Worm (Caenorhabditis elegans) whole organism, L4 larva: ENCODE data around the gene ZC412.5.

Source experiments
- F37D6.2 ChIP-seq: sonication (generic microtip); optimal IDR thresholded peaks from 2 replicates; lab custom pipeline; 2016; ENCODE audit warnings: mild to moderate bottlenecking, missing genetic modification characterization, missing compliant biosample characterization
- T20F7.1 ChIP-seq: fragments of 200-800 bp; sonication (Bioruptor generic); optimal IDR thresholded peaks from 2 replicates; lab custom pipeline; 2018; ENCODE audit warnings: mild to moderate bottlenecking, missing genetic modification characterization, missing compliant biosample characterization
- T26A8.4 ChIP-seq: fragments of 200-800 bp; sonication (Bioruptor generic); IDR thresholded peaks from 2 replicates; pipeline ENCODE4 v1.3.6; 2022; ENCODE audit warnings: missing genetic modification characterization, missing compliant biosample characterization
- Y75B8A.6 ChIP-seq: fragments of 200-800 bp; sonication (Bioruptor generic); IDR thresholded peaks from 2 replicates; pipeline ENCODE4 v1.3.6; 2022; ENCODE audit warnings: missing genetic modification reagents, missing genetic modification characterization, missing compliant biosample characterization
- ZK546.5 ChIP-seq, 2 experiments: sonication (generic microtip); optimal IDR thresholded peaks; 2 replicates each; lab custom pipeline; 2017; ENCODE audit warnings: missing biosample characterization in 2 of 2, missing genetic modification characterization in 2 of 2
- aly-2 ChIP-seq: sonication (generic microtip); optimal IDR thresholded peaks from 2 replicates; lab custom pipeline; 2018; ENCODE audit warnings: missing biosample characterization, missing genetic modification characterization
- ceh-32 ChIP-seq: sonication (generic microtip); optimal IDR thresholded peaks from 2 replicates; lab custom pipeline; 2016; ENCODE audit warnings: mild to moderate bottlenecking, missing genetic modification characterization, missing compliant biosample characterization; ENCODE audit not compliant: poor library complexity
- ceh-82 ChIP-seq: sonication (generic microtip); optimal IDR thresholded peaks from 2 replicates; lab custom pipeline; 2017; ENCODE audit warnings: missing biosample characterization, missing genetic modification characterization
- cey-2 ChIP-seq: sonication (generic microtip); optimal IDR thresholded peaks from 3 replicates; lab custom pipeline; 2017; ENCODE audit warnings: missing genetic modification characterization, mild to moderate bottlenecking, missing compliant biosample characterization, antibody characterized with exemption, borderline replicate concordance; ENCODE audit not compliant: insufficient read depth
- ctbp-1 ChIP-seq: fragments of 200-800 bp; sonication (Bioruptor generic); IDR thresholded peaks from 2 replicates; pipeline ENCODE4 v1.3.6; 2022; ENCODE audit warnings: missing genetic modification reagents, missing genetic modification characterization, missing compliant biosample characterization
- daf-12 ChIP-seq: fragments of 150-350 bp; optimal IDR thresholded peaks from 2 replicates; lab custom pipeline; 2014; ENCODE audit warnings: missing biosample characterization, missing genetic modification reagents, missing genetic modification characterization
- daf-16 ChIP-seq, 3 experiments: sonication (generic microtip); optimal IDR thresholded peaks; 2 replicates each; lab custom pipeline; 2016 to 2017; ENCODE audit warnings: missing genetic modification characterization in 3 of 3, missing genetic modification reagents in 3 of 3, mild to moderate bottlenecking in 2 of 3, missing compliant biosample characterization in 2 of 3, missing biosample characterization in 1 of 3, moderate library complexity in 1 of 3
- fos-1 ChIP-seq: fragments of 150-350 bp; optimal IDR thresholded peaks from 2 replicates; lab custom pipeline; 2014; ENCODE audit warnings: missing biosample characterization, missing genetic modification characterization
- gei-8 ChIP-seq: fragments of 200-800 bp; sonication (Bioruptor generic); optimal IDR thresholded peaks from 2 replicates; lab custom pipeline; 2018; ENCODE audit warnings: mild to moderate bottlenecking, missing genetic modification characterization, missing compliant biosample characterization
- hlh-11 ChIP-seq: fragments of 200-800 bp; sonication (Bioruptor generic); optimal IDR thresholded peaks from 2 replicates; lab custom pipeline; 2018; ENCODE audit warnings: mild to moderate bottlenecking, missing genetic modification characterization, missing compliant biosample characterization
- lin-1 ChIP-seq: fragments of 200-800 bp; sonication (Bioruptor generic); IDR thresholded peaks from 2 replicates; pipeline ENCODE4 v1.3.6; 2022; ENCODE audit warnings: missing genetic modification reagents, missing genetic modification characterization, missing compliant biosample characterization
- lin-15B ChIP-seq: fragments of 150-350 bp; sonication (generic microtip); optimal IDR thresholded peaks from 3 replicates; lab custom pipeline; 2014; ENCODE audit warnings: missing biosample characterization, missing genetic modification characterization
- lin-39 ChIP-seq: fragments of 150-350 bp; optimal IDR thresholded peaks from 2 replicates; lab custom pipeline; 2014; ENCODE audit warnings: missing biosample characterization, missing genetic modification reagents, missing genetic modification characterization
- mdl-1 ChIP-seq, 2 experiments: fragments of 150-350 bp in 1 of 2; sonication (generic microtip) in 1 of 2; optimal IDR thresholded peaks; 2 replicates each; lab custom pipeline; 2014 to 2017; ENCODE audit warnings: missing biosample characterization in 2 of 2, missing genetic modification characterization in 2 of 2
- mxl-2 ChIP-seq: fragments of 200-800 bp; sonication (Bioruptor generic); conservative IDR thresholded peaks from 2 replicates; pipeline ENCODE4 v1.3.6; 2022; ENCODE audit warnings: missing genetic modification reagents, missing genetic modification characterization, missing compliant biosample characterization
- nhr-10 ChIP-seq: fragments of 150-350 bp; optimal IDR thresholded peaks from 2 replicates; lab custom pipeline; 2014; ENCODE audit warnings: missing biosample characterization, missing genetic modification characterization
- nhr-237 ChIP-seq: sonication (generic microtip); optimal IDR thresholded peaks from 2 replicates; lab custom pipeline; 2017; ENCODE audit warnings: missing biosample characterization, missing genetic modification characterization
- nhr-25 ChIP-seq: sonication (generic microtip); optimal IDR thresholded peaks from 2 replicates; lab custom pipeline; 2017; ENCODE audit warnings: missing genetic modification characterization, mild to moderate bottlenecking, missing compliant biosample characterization, antibody characterized with exemption, moderate library complexity, borderline replicate concordance; ENCODE audit not compliant: insufficient read depth
- nhr-28 ChIP-seq: fragments of 150-350 bp; optimal IDR thresholded peaks from 2 replicates; lab custom pipeline; 2014; ENCODE audit warnings: missing biosample characterization, missing genetic modification characterization
- nhr-41 ChIP-seq: fragments of 200-800 bp; sonication (Bioruptor generic); IDR thresholded peaks from 2 replicates; pipeline ENCODE4 v1.3.6; 2022; ENCODE audit warnings: missing genetic modification reagents, missing genetic modification characterization, missing compliant biosample characterization
- nhr-6 ChIP-seq: fragments of 150-350 bp; optimal IDR thresholded peaks from 2 replicates; lab custom pipeline; 2014; ENCODE audit warnings: missing biosample characterization, missing genetic modification characterization
- rbr-2 ChIP-seq: sonication (generic microtip); optimal IDR thresholded peaks from 2 replicates; lab custom pipeline; 2016; ENCODE audit warnings: missing genotype, missing genetic modification characterization, missing compliant biosample characterization
- set-16 ChIP-seq: fragments of 200-800 bp; sonication (Bioruptor generic); IDR thresholded peaks from 2 replicates; pipeline ENCODE4 v1.3.6; 2022; ENCODE audit warnings: missing genetic modification reagents, missing genetic modification characterization, missing compliant biosample characterization
- snpc-1.2 ChIP-seq: fragments of 200-800 bp; sonication (Bioruptor generic); IDR thresholded peaks from 2 replicates; pipeline ENCODE4 v1.3.6; 2022; ENCODE audit warnings: missing genetic modification reagents, missing genetic modification characterization, missing compliant biosample characterization
- unc-39 ChIP-seq: sonication (generic microtip); optimal IDR thresholded peaks from 2 replicates; lab custom pipeline; 2017; ENCODE audit warnings: missing biosample characterization, missing genetic modification characterization
- unc-62 ChIP-seq, 3 experiments: fragments of 150-350 bp in 1 of 3; sonication (generic microtip); optimal IDR thresholded peaks in 2 of 3; peaks in 1 of 3; 1 replicate in 1 of 3; 2 replicates in 2 of 3; lab custom pipeline; 2014 to 2017; ENCODE audit warnings: missing biosample characterization in 3 of 3, missing genetic modification characterization in 3 of 3, missing genetic modification reagents in 3 of 3, missing genotype in 1 of 3
- zfp-2 ChIP-seq: sonication (generic microtip); optimal IDR thresholded peaks from 2 replicates; lab custom pipeline; 2016; ENCODE audit warnings: mild to moderate bottlenecking, missing genetic modification characterization, missing compliant biosample characterization
- zfp-3 ChIP-seq: fragments of 200-800 bp; sonication (Bioruptor generic); conservative IDR thresholded peaks from 2 replicates; pipeline ENCODE4 v1.3.6; 2022; ENCODE audit warnings: missing genetic modification reagents, missing genetic modification characterization, missing compliant biosample characterization
- zip-11 ChIP-seq: fragments of 200-800 bp; sonication (Bioruptor generic); IDR thresholded peaks from 2 replicates; pipeline ENCODE4 v1.3.6; 2022; ENCODE audit warnings: missing genetic modification characterization, missing compliant biosample characterization
- zip-2 ChIP-seq: fragments of 150-350 bp; optimal IDR thresholded peaks from 2 replicates; lab custom pipeline; 2014; ENCODE audit warnings: missing biosample characterization, missing genetic modification characterization
- ztf-11 ChIP-seq: fragments of 150-350 bp; optimal IDR thresholded peaks from 2 replicates; lab custom pipeline; 2014; ENCODE audit warnings: missing biosample characterization, missing genetic modification characterization

The ZC412.5 gene

ce11 chrV:14875371-14875770, at the start of gene ZC412.5:
Gene ZC412.5, minus strand, starts transcription at chrV:14875471.
- no peak for TF ChIP-seq unc-62 (GFP tag; optimal IDR thresholded peaks at IDR 0.05 in 1 of 2; lab: Kevin White, UChicago)
- no peak for TF ChIP-seq unc-62 (tag; optimal IDR thresholded peaks at IDR 0.05; lab: Kevin White, UChicago)
- no peak for TF ChIP-seq nhr-10 (tag; lab: Kevin White, UChicago)
- TF ChIP-seq nhr-237: no peak
- no peak for TF ChIP-seq ctbp-1
- no peak for TF ChIP-seq cey-2 (tag; lab: Kevin White, UChicago)
- no peak for TF ChIP-seq F37D6.2 (tag; lab: Kevin White, UChicago)
- no peak for TF ChIP-seq gei-8 (GFP tag; lab: Kevin White, UChicago)
- TF ChIP-seq T20F7.1 (GFP tag; lab: Kevin White, UChicago): no peak
- TF ChIP-seq mdl-1 (tag; optimal IDR thresholded peaks at IDR 0.05; lab: Kevin White, UChicago): no peak
- no peak for TF ChIP-seq nhr-41
- no peak for TF ChIP-seq daf-12 (tag; lab: Kevin White, UChicago)
- TF ChIP-seq rbr-2: no peak
- TF ChIP-seq zfp-3: no peak
- no peak for TF ChIP-seq nhr-25 (tag; lab: Kevin White, UChicago)
- TF ChIP-seq daf-16 (GFP tag; optimal IDR thresholded peaks at IDR 0.05; lab: Kevin White, UChicago): no peak
- no peak for TF ChIP-seq daf-16 (tag; optimal IDR thresholded peaks at IDR 0.05; lab: Kevin White, UChicago)
- no peak for TF ChIP-seq unc-39
- no peak for TF ChIP-seq zfp-2 (tag; lab: Kevin White, UChicago)
- TF ChIP-seq zip-2 (tag; lab: Kevin White, UChicago): no peak
- TF ChIP-seq set-16 (GFP tag; lab: Robert Waterston, UW): no peak
- no peak for TF ChIP-seq lin-39 (tag; lab: Kevin White, UChicago)

- TF ChIP-seq cey-2 (tag; lab: Kevin White, UChicago) (no peak), zip-11 (no peak), ceh-82 (tag; lab: Kevin White, UChicago) (no peak), gei-8 (GFP tag; lab: Kevin White, UChicago) (no peak), T26A8.4 (GFP tag; lab: Robert Waterston, UW) (no peak), nhr-6 (tag; lab: Kevin White, UChicago) (no peak), unc-62 (GFP tag; optimal IDR thresholded peaks at IDR 0.05 in 1 of 2; lab: Kevin White, UChicago) (no peak), unc-62 (tag; optimal IDR thresholded peaks at IDR 0.05; lab: Kevin White, UChicago) (no peak)
Measured at ce11 chrV:14924104-14924503, 48.8 kb upstream of the ZC412.5 start, which contains the start of gene srg-54. Gene srg-54, minus strand, starts transcription at chrV:14924204.

ce11 chrV:14921509-14921908, 46.2 kb upstream of the ZC412.5 start, which contains the start of gene zmp-4:
Gene zmp-4, minus strand, starts transcription at chrV:14921609.
- no peak for TF ChIP-seq T26A8.4 (GFP tag; lab: Robert Waterston, UW)

ce11 chrV:14915599-14915998, 40.3 kb upstream of the ZC412.5 start, which contains the start of gene H12D21.11:
Gene H12D21.11, plus strand, starts transcription at chrV:14915899.
- TF ChIP-seq lin-1 (GFP tag; lab: Robert Waterston, UW) (no peak), ZK546.5 (tag; optimal IDR thresholded peaks at IDR 0.05; lab: Kevin White, UChicago) (no peak), snpc-1.2 (no peak), Y75B8A.6 (GFP tag; lab: Robert Waterston, UW) (no peak), gei-8 (GFP tag; lab: Kevin White, UChicago) (no peak), mxl-2 (GFP tag; lab: Robert Waterston, UW) (no peak), ceh-32 (tag; lab: Kevin White, UChicago) (no peak), nhr-6 (tag; lab: Kevin White, UChicago) (no peak), nhr-28 (tag; lab: Kevin White, UChicago) (no peak), ztf-11 (no peak), aly-2 (tag; lab: Kevin White, UChicago) (no peak), lin-15B (tag; lab: Kevin White, UChicago) (no peak), fos-1 (tag; lab: Kevin White, UChicago) (no peak), hlh-11 (no peak)
